Worm (Caenorhabditis elegans): ENCODE data around the gene exc-12.

Gene exc-12

ce11 chrIII:13614206-13614605 lies 44.0 kb upstream of the exc-12 start:
- TF ChIP-seq ama-1 (optimal IDR thresholded peaks at IDR 0.05) = no peak
- TF ChIP-seq snpc-4 (tag; optimal IDR thresholded peaks at IDR 0.05) = no peak
- TF ChIP-seq peb-1 (tag; optimal IDR thresholded peaks at IDR 0.05) = no peak
- TF ChIP-seq R02D3.7 (tag; optimal IDR thresholded peaks at IDR 0.05) = no peak

- peak; percentile 77 for TF ChIP-seq crh-2 (tag; optimal IDR thresholded peaks at IDR 0.05)
- peak; percentile 40 for TF ChIP-seq F13H6.1 (tag; optimal IDR thresholded peaks at IDR 0.05)
- no peak for TF ChIP-seq lsy-2 (tag; optimal IDR thresholded peaks at IDR 0.05)
- peak; percentile 46 for TF ChIP-seq gmeb-1 (tag; optimal IDR thresholded peaks at IDR 0.05)
- TF ChIP-seq nhr-25 (tag; optimal IDR thresholded peaks at IDR 0.05) = no peak
- peak; percentile 40 for TF ChIP-seq sma-9 (GFP tag; optimal IDR thresholded peaks at IDR 0.05)
- TF ChIP-seq sma-9 (tag; optimal IDR thresholded peaks at IDR 0.05) = no peak
- TF ChIP-seq fos-1 (tag; optimal IDR thresholded peaks at IDR 0.05) = peak; percentile 96
- no peak for TF ChIP-seq lin-11 (tag; optimal IDR thresholded peaks at IDR 0.05)
- TF ChIP-seq zag-1 (tag; optimal IDR thresholded peaks at IDR 0.05) = no peak
Observed at ce11 chrIII:13607833-13608232, 37.6 kb upstream of the exc-12 start, which contains the start of gene shpk-1. shpk-1 (plus strand) TSS chrIII:13608020.

- TF ChIP-seq unc-62 (GFP tag; optimal IDR thresholded peaks at IDR 0.05) (no peak), fos-1 (tag; optimal IDR thresholded peaks at IDR 0.05) (peak; percentile 51)
Observed at ce11 chrIII:13606865-13607264, 36.6 kb upstream of the exc-12 start.

- peak; percentile 33 for TF ChIP-seq F13H6.1 (tag; optimal IDR thresholded peaks at IDR 0.05)
- no peak for TF ChIP-seq nhr-21 (tag; optimal IDR thresholded peaks at IDR 0.05)
- peak; percentile 41 for TF ChIP-seq gmeb-1 (tag; optimal IDR thresholded peaks at IDR 0.05)
- peak; percentile 60 for TF ChIP-seq nhr-129 (tag; optimal IDR thresholded peaks at IDR 0.05)
- TF ChIP-seq crh-2 (tag; optimal IDR thresholded peaks at IDR 0.05) = peak; percentile 87
- TF ChIP-seq lin-11 (tag; optimal IDR thresholded peaks at IDR 0.05) = no peak
- peak; percentile 91 for TF ChIP-seq fos-1 (tag; optimal IDR thresholded peaks at IDR 0.05)
- TF ChIP-seq sma-9 (GFP tag; optimal IDR thresholded peaks at IDR 0.05) = peak; percentile 71
- no peak for TF ChIP-seq sma-9 (tag; optimal IDR thresholded peaks at IDR 0.05)
Observed at ce11 chrIII:13606016-13606530, 35.8 kb upstream of the exc-12 start, which contains the start of gene act-5. act-5 (minus strand) TSS chrIII:13606066.

ce11 chrIII:13604834-13605233 lies 34.6 kb upstream of the exc-12 start:
- TF ChIP-seq nhr-11 (tag; optimal IDR thresholded peaks at IDR 0.05) = peak; percentile 24
- TF ChIP-seq lin-39 (tag; optimal IDR thresholded peaks at IDR 0.05) = no peak
- no peak for TF ChIP-seq alr-1 (tag; optimal IDR thresholded peaks at IDR 0.05)

- TF ChIP-seq sma-9 (GFP tag; optimal IDR thresholded peaks at IDR 0.05) = no peak
- no peak for TF ChIP-seq sma-9 (tag; optimal IDR thresholded peaks at IDR 0.05)
- no peak for TF ChIP-seq crh-2 (tag; optimal IDR thresholded peaks at IDR 0.05)
- TF ChIP-seq nhr-77 (tag; optimal IDR thresholded peaks at IDR 0.05) = no peak
- TF ChIP-seq sem-4 (tag; optimal IDR thresholded peaks at IDR 0.05) = no peak
- TF ChIP-seq elt-3 (tag; optimal IDR thresholded peaks at IDR 0.05) = no peak
- no peak for TF ChIP-seq elt-1 (tag; optimal IDR thresholded peaks at IDR 0.05)
Observed at ce11 chrIII:13600254-13600653, 30.0 kb upstream of the exc-12 start.

- TF ChIP-seq aly-2 (tag; optimal IDR thresholded peaks at IDR 0.05) = no peak
- TF ChIP-seq elt-1 (tag; optimal IDR thresholded peaks at IDR 0.05) = no peak
- TF ChIP-seq snpc-4 (tag; optimal IDR thresholded peaks at IDR 0.05) = no peak
- TF ChIP-seq nhr-25 (tag; optimal IDR thresholded peaks at IDR 0.05) = no peak
- no peak for TF ChIP-seq lin-39 (tag; optimal IDR thresholded peaks at IDR 0.05)
- TF ChIP-seq gmeb-1 (tag; optimal IDR thresholded peaks at IDR 0.05) = no peak
- no peak for TF ChIP-seq F13H6.1 (tag; optimal IDR thresholded peaks at IDR 0.05)
- no peak for TF ChIP-seq lin-13 (GFP tag; optimal IDR thresholded peaks at IDR 0.05)
- no peak for TF ChIP-seq sma-9 (GFP tag; optimal IDR thresholded peaks at IDR 0.05)
- no peak for TF ChIP-seq sma-9 (tag; optimal IDR thresholded peaks at IDR 0.05)
- TF ChIP-seq mab-5 (tag; optimal IDR thresholded peaks at IDR 0.05) = no peak
- TF ChIP-seq peb-1 (tag; optimal IDR thresholded peaks at IDR 0.05) = no peak
- TF ChIP-seq sem-4 (tag; optimal IDR thresholded peaks at IDR 0.05) = no peak
Observed at ce11 chrIII:13581727-13582126, 11.5 kb upstream of the exc-12 start.

- TF ChIP-seq nhr-23 (tag; optimal IDR thresholded peaks at IDR 0.05) (no peak), zag-1 (tag; optimal IDR thresholded peaks at IDR 0.05) (no peak)
Observed at ce11 chrIII:13580538-13580937, 10.3 kb upstream of the exc-12 start, which contains the start of gene T05D4.5. T05D4.5 (plus strand) TSS chrIII:13580838.

All from whole organism, L2 larva.